Worm (Caenorhabditis elegans): ENCODE data around the gene dhs-28.

- TF ChIP-seq dao-5 (tag; optimal IDR thresholded peaks at IDR 0.05) (no peak), him-1 (tag; optimal IDR thresholded peaks at IDR 0.05) (no peak)
Measured at ce11 chrX:6807137-6807861, 10.9 kb upstream of the dhs-28 start.

Measured in whole organism, L4/young adult.